Fruit fly (Drosophila melanogaster) whole organism, prepupa: Measurements from ENCODE around the gene CG33307.

Experiments used
- Blimp-1 ChIP-seq: fragments of 200-800 bp; sonication (Bioruptor generic); optimal IDR thresholded peaks from 3 replicates; lab custom pipeline; 2017; ENCODE audit warnings: missing biosample characterization, missing genetic modification characterization, mild to moderate bottlenecking, moderate library complexity, missing genetic modification reagents
- CG10669 ChIP-seq: fragments of 200-800 bp; sonication (Bioruptor generic); optimal IDR thresholded peaks from 3 replicates; lab custom pipeline; 2018; ENCODE audit warnings: missing biosample characterization, mild to moderate bottlenecking, missing genetic modification characterization, moderate library complexity
- CG11762 ChIP-seq: fragments of 200-800 bp; sonication (Bioruptor generic); optimal IDR thresholded peaks from 3 replicates; lab custom pipeline; 2016; ENCODE audit warnings: missing biosample characterization, missing genetic modification characterization; ENCODE audit not compliant: insufficient read depth
- CG15336 ChIP-seq: fragments of 200-800 bp; sonication (Bioruptor generic); IDR thresholded peaks from 2 replicates; pipeline ENCODE4 v1.3.6; 2022; ENCODE audit warnings: missing biosample characterization, missing genetic modification characterization
- CG1621 ChIP-seq: fragments of 200-800 bp; sonication (Bioruptor generic); optimal IDR thresholded peaks from 3 replicates; lab custom pipeline; 2018; ENCODE audit warnings: missing biosample characterization, mild to moderate bottlenecking, missing genetic modification characterization
- CG3032 ChIP-seq: fragments of 200-800 bp; optimal IDR thresholded peaks from 2 replicates; lab custom pipeline; 2019; ENCODE audit warnings: missing biosample characterization, mild to moderate bottlenecking, missing genetic modification characterization, moderate library complexity
- CG32006 ChIP-seq: fragments of 200-800 bp; sonication (Bioruptor generic); optimal IDR thresholded peaks from 3 replicates; lab custom pipeline; 2017; ENCODE audit warnings: missing biosample characterization, mild to moderate bottlenecking, missing genetic modification characterization
- CG3919 ChIP-seq: fragments of 200-800 bp; sonication (Bioruptor generic); optimal IDR thresholded peaks from 3 replicates; lab custom pipeline; 2016; ENCODE audit warnings: missing biosample characterization, missing genetic modification characterization
- CG6163 ChIP-seq: fragments of 200-800 bp; sonication (Bioruptor generic); IDR thresholded peaks from 3 replicates; pipeline ENCODE4 v1.3.6; 2022; ENCODE audit warnings: missing biosample characterization, missing genetic modification characterization
- CG6792 ChIP-seq: fragments of 200-800 bp; sonication (Bioruptor generic); optimal IDR thresholded peaks from 3 replicates; lab custom pipeline; 2016; ENCODE audit warnings: missing biosample characterization, missing genetic modification characterization
- CG6854 ChIP-seq: fragments of 200-800 bp; sonication (Bioruptor generic); optimal IDR thresholded peaks from 2 replicates; lab custom pipeline; 2017; ENCODE audit warnings: missing biosample characterization, mild to moderate bottlenecking, missing genetic modification characterization
- CG7368 ChIP-seq: fragments of 200-800 bp; sonication (Bioruptor generic); optimal IDR thresholded peaks from 3 replicates; lab custom pipeline; 2016; ENCODE audit warnings: missing biosample characterization, missing genetic modification characterization
- CG8119 ChIP-seq: fragments of 200-800 bp; sonication (Bioruptor generic); IDR thresholded peaks from 3 replicates; pipeline ENCODE4 v1.3.6; 2022; ENCODE audit warnings: missing biosample characterization, missing genetic modification characterization
- CG9139 ChIP-seq: fragments of 200-800 bp; sonication (Bioruptor generic); optimal IDR thresholded peaks from 3 replicates; lab custom pipeline; 2017; ENCODE audit warnings: missing biosample characterization, mild to moderate bottlenecking, missing genetic modification characterization
- Gug ChIP-seq: fragments of 200-800 bp; sonication (Bioruptor generic); IDR thresholded peaks from 2 replicates; pipeline ENCODE4 v1.3.6; 2022; ENCODE audit warnings: missing biosample characterization, missing genetic modification characterization
- Hr38 ChIP-seq: sonication (Bioruptor generic); optimal IDR thresholded peaks from 2 replicates; lab custom pipeline; 2016; ENCODE audit warnings: missing biosample characterization, missing genetic modification characterization
- Hr39 ChIP-seq: fragments of 200-800 bp; sonication (Bioruptor generic); optimal IDR thresholded peaks from 2 replicates; lab custom pipeline; 2016; ENCODE audit warnings: missing biosample characterization, missing genetic modification characterization
- Met ChIP-seq: fragments of 200-800 bp; sonication (Bioruptor generic); optimal IDR thresholded peaks from 3 replicates; lab custom pipeline; 2016; ENCODE audit warnings: missing biosample characterization, missing genetic modification characterization
- OdsH ChIP-seq: fragments of 200-800 bp; sonication (Bioruptor generic); optimal IDR thresholded peaks from 3 replicates; lab custom pipeline; 2016; ENCODE audit warnings: missing biosample characterization, missing genetic modification characterization
- Smox ChIP-seq: fragments of 200-800 bp; sonication (Bioruptor generic); optimal IDR thresholded peaks from 3 replicates; lab custom pipeline; 2016; ENCODE audit warnings: missing biosample characterization, missing genetic modification characterization
- Sox102F ChIP-seq: fragments of 200-800 bp; sonication (Bioruptor generic); optimal IDR thresholded peaks from 2 replicates; lab custom pipeline; 2016; ENCODE audit warnings: missing biosample characterization, mild to moderate bottlenecking, missing genetic modification characterization
- acj6 ChIP-seq: fragments of 200-800 bp; sonication (Bioruptor generic); optimal IDR thresholded peaks from 3 replicates; lab custom pipeline; 2016; ENCODE audit warnings: missing biosample characterization, missing genetic modification characterization
- cyc ChIP-seq: fragments of 200-800 bp; sonication (Bioruptor generic); optimal IDR thresholded peaks from 3 replicates; lab custom pipeline; 2016; ENCODE audit warnings: missing biosample characterization, missing genetic modification characterization
- dac ChIP-seq: fragments of 200-800 bp; sonication (Bioruptor generic); optimal IDR thresholded peaks from 2 replicates; lab custom pipeline; 2017; ENCODE audit warnings: missing biosample characterization, mild to moderate bottlenecking, missing genetic modification characterization
- dsx ChIP-seq: fragments of 200-800 bp; optimal IDR thresholded peaks from 3 replicates; lab custom pipeline; 2019; ENCODE audit warnings: missing biosample characterization, mild to moderate bottlenecking, missing genetic modification characterization, moderate library complexity; ENCODE audit not compliant: poor library complexity, severe bottlenecking
- eg ChIP-seq: fragments of 200-800 bp; sonication (Bioruptor generic); IDR thresholded peaks from 3 replicates; pipeline ENCODE4 v1.3.6; 2022; ENCODE audit warnings: missing biosample characterization, missing genetic modification characterization
- fd85E ChIP-seq: fragments of 200-800 bp; sonication (Bioruptor generic); optimal IDR thresholded peaks from 3 replicates; lab custom pipeline; 2016; ENCODE audit warnings: missing biosample characterization, missing genetic modification characterization
- fkh ChIP-seq: fragments of 200-800 bp; sonication (Bioruptor generic); optimal IDR thresholded peaks from 3 replicates; lab custom pipeline; 2017; ENCODE audit warnings: missing biosample characterization, mild to moderate bottlenecking, missing genetic modification characterization, moderate library complexity
- lz ChIP-seq: fragments of 200-800 bp; sonication (Bioruptor generic); optimal IDR thresholded peaks from 3 replicates; lab custom pipeline; 2016; ENCODE audit warnings: missing biosample characterization, missing genetic modification characterization
- net ChIP-seq: fragments of 200-800 bp; sonication (Bioruptor generic); optimal IDR thresholded peaks from 3 replicates; lab custom pipeline; 2016; ENCODE audit warnings: missing biosample characterization, missing genetic modification characterization
- pdm3 ChIP-seq: fragments of 200-800 bp; sonication (Bioruptor generic); optimal IDR thresholded peaks from 3 replicates; lab custom pipeline; 2016; ENCODE audit warnings: missing biosample characterization, missing genetic modification characterization
- salr ChIP-seq, 2 experiments: fragments of 200-800 bp; sonication (Bioruptor generic); optimal IDR thresholded peaks; 3 replicates each; lab custom pipeline; 2016 to 2018; ENCODE audit warnings: missing biosample characterization in 2 of 2, missing genetic modification characterization in 2 of 2, mild to moderate bottlenecking in 1 of 2
- ss ChIP-seq, 2 experiments: fragments of 200-800 bp; sonication (Bioruptor generic); optimal IDR thresholded peaks; 2 replicates in 1 of 2; 3 replicates in 1 of 2; lab custom pipeline; 2017 to 2018; ENCODE audit warnings: mild to moderate bottlenecking in 2 of 2, missing biosample characterization in 2 of 2, missing genetic modification characterization in 2 of 2, moderate library complexity in 1 of 2

CG33307 gene

dm6 chr2L:13829540-13829939 is 11.8 kb downstream of the CG33307 start, which contains the start of the genes Arpc1 and Orc5:
Arpc1 (minus strand) TSS chr2L:13829741.
Orc5 (plus strand) TSS chr2L:13829837.
- TF ChIP-seq net (GFP tag; lab: Kevin White, UChicago) (no peak), CG15336 (GFP tag; lab: Robert Waterston, UW) (no peak), dac (GFP tag; lab: Kevin White, UChicago) (no peak), ss (GFP tag; optimal IDR thresholded peaks at IDR 0.05; lab: Kevin White, UChicago) (no peak), Met (GFP tag; lab: Kevin White, UChicago) (no peak), eg (no peak), dsx (GFP tag; lab: Kevin White, UChicago) (no peak), CG11762 (GFP tag; lab: Kevin White, UChicago) (no peak), Sox102F (GFP tag; lab: Kevin White, UChicago) (no peak), salr (GFP tag; optimal IDR thresholded peaks at IDR 0.05; lab: Kevin White, UChicago) (no peak), cyc (GFP tag; lab: Kevin White, UChicago) (no peak), CG6792 (no peak), CG7368 (GFP tag; lab: Kevin White, UChicago) (no peak), CG32006 (GFP tag; lab: Kevin White, UChicago) (no peak), CG1621 (tag; lab: Kevin White, UChicago) (no peak), CG3919 (GFP tag; lab: Kevin White, UChicago) (no peak), CG10669 (GFP tag; lab: Kevin White, UChicago) (no peak), Smox (no peak)

- no peak for TF ChIP-seq fkh
- TF ChIP-seq CG1621 (tag; lab: Kevin White, UChicago), result peak; percentile 77
- no peak for TF ChIP-seq ss (GFP tag; optimal IDR thresholded peaks at IDR 0.05; lab: Kevin White, UChicago)
- no peak for TF ChIP-seq CG9139 (GFP tag; lab: Kevin White, UChicago)
Observed at dm6 chr2L:13827557-13827956, 13.8 kb downstream of the CG33307 start, which contains the start of gene PolG1. PolG1 (minus strand) TSS chr2L:13827772.

dm6 chr2L:13820948-13821347 is 20.4 kb downstream of the CG33307 start, which contains the start of gene b:
b (plus strand) TSS chr2L:13821248.
- TF ChIP-seq pdm3 (GFP tag; lab: Kevin White, UChicago) (no peak), CG32006 (GFP tag; lab: Kevin White, UChicago) (no peak), CG3032 (tag; lab: Kevin White, UChicago) (no peak), Smox (no peak), dsx (GFP tag; lab: Kevin White, UChicago) (no peak), Hr39 (GFP tag; lab: Kevin White, UChicago) (no peak)

dm6 chr2L:13820176-13820575 is 21.1 kb downstream of the CG33307 start:
- TF ChIP-seq dac (GFP tag; lab: Kevin White, UChicago), result no peak
- no peak for TF ChIP-seq CG9139 (GFP tag; lab: Kevin White, UChicago)
- TF ChIP-seq CG10669 (GFP tag; lab: Kevin White, UChicago), result no peak
- TF ChIP-seq acj6 (GFP tag; lab: Kevin White, UChicago), result no peak
- no peak for TF ChIP-seq Hr39 (GFP tag; lab: Kevin White, UChicago)
- TF ChIP-seq CG8119 (GFP tag; lab: Robert Waterston, UW), result no peak
- TF ChIP-seq OdsH (GFP tag; lab: Kevin White, UChicago), result no peak
- TF ChIP-seq fkh, result no peak
- no peak for TF ChIP-seq CG6854 (GFP tag; lab: Kevin White, UChicago)
- TF ChIP-seq CG3032 (tag; lab: Kevin White, UChicago), result no peak
- TF ChIP-seq lz, result no peak
- TF ChIP-seq Gug (GFP tag; lab: Robert Waterston, UW), result no peak
- TF ChIP-seq Hr38, result no peak
- no peak for TF ChIP-seq Sox102F (GFP tag; lab: Kevin White, UChicago)
- TF ChIP-seq fd85E (GFP tag; lab: Kevin White, UChicago), result no peak
- TF ChIP-seq CG6163, result no peak
- TF ChIP-seq CG1621 (tag; lab: Kevin White, UChicago), result no peak
- no peak for TF ChIP-seq Blimp-1 (GFP tag; lab: Kevin White, UChicago)
- TF ChIP-seq net (GFP tag; lab: Kevin White, UChicago), result no peak
- TF ChIP-seq, all 60 proteins: peak for 0
